Fruit fly (Drosophila melanogaster) whole organism, embryonic: Measurements from ENCODE around the gene CG3546.

ENCODE experiments used
- Adf1 ChIP-seq: fragments of 200-800 bp; sonication (Bioruptor generic); IDR thresholded peaks from 2 replicates; pipeline ENCODE4 v1.3.6; 2022; ENCODE audit warnings: missing biosample characterization, missing genetic modification characterization
- BtbVII ChIP-seq: fragments of 200-800 bp; sonication (Bioruptor generic); optimal IDR thresholded peaks from 3 replicates; lab custom pipeline; 2017; ENCODE audit warnings: missing biosample characterization, mild to moderate bottlenecking, missing genetic modification characterization
- CG15479 ChIP-seq: fragments of 200-800 bp; sonication (Bioruptor generic); optimal IDR thresholded peaks from 3 replicates; lab custom pipeline; 2019; ENCODE audit warnings: missing biosample characterization, mild to moderate bottlenecking, missing genetic modification characterization, moderate library complexity
- CG15601 ChIP-seq: fragments of 200-800 bp; sonication (Bioruptor generic); optimal IDR thresholded peaks from 3 replicates; lab custom pipeline; 2019; ENCODE audit warnings: missing biosample characterization, mild to moderate bottlenecking, missing genetic modification characterization, moderate library complexity
- CG16863 ChIP-seq: fragments of 200-800 bp; sonication (Bioruptor generic); optimal IDR thresholded peaks from 3 replicates; lab custom pipeline; 2016; ENCODE audit warnings: missing biosample characterization, missing genetic modification characterization
- CG17568 ChIP-seq: fragments of 200-800 bp; sonication (Bioruptor generic); optimal IDR thresholded peaks from 2 replicates; lab custom pipeline; 2018; ENCODE audit warnings: missing biosample characterization, mild to moderate bottlenecking, missing genetic modification characterization, moderate library complexity
- CG33557 ChIP-seq: fragments of 200-800 bp; sonication (Bioruptor generic); optimal IDR thresholded peaks from 2 replicates; lab custom pipeline; 2019; ENCODE audit warnings: missing biosample characterization, mild to moderate bottlenecking, missing genetic modification characterization, moderate library complexity
- CG42726 ChIP-seq: fragments of 200-800 bp; sonication (Bioruptor generic); IDR thresholded peaks from 2 replicates; pipeline ENCODE4 v1.3.6; 2022; ENCODE audit warnings: missing biosample characterization, missing genetic modification characterization; ENCODE audit not compliant: partially characterized antibody
- CG6683 ChIP-seq: fragments of 200-800 bp; sonication (Bioruptor generic); optimal IDR thresholded peaks from 2 replicates; lab custom pipeline; 2017; ENCODE audit warnings: missing biosample characterization, mild to moderate bottlenecking, missing genetic modification characterization, missing genetic modification reagents
- CG7357 ChIP-seq: fragments of 200-800 bp; sonication (Bioruptor generic); IDR thresholded peaks from 3 replicates; pipeline ENCODE4 v1.3.6; 2022; ENCODE audit warnings: missing biosample characterization, missing genetic modification characterization
- CG7556 ChIP-seq: fragments of 200-800 bp; sonication (Bioruptor generic); optimal IDR thresholded peaks from 2 replicates; lab custom pipeline; 2017; ENCODE audit warnings: missing biosample characterization, mild to moderate bottlenecking, missing genetic modification characterization
- Camta ChIP-seq: fragments of 200-800 bp; sonication (Bioruptor generic); optimal IDR thresholded peaks from 2 replicates; lab custom pipeline; 2016; ENCODE audit warnings: missing biosample characterization, missing genetic modification characterization
- Gug ChIP-seq: fragments of 200-800 bp; sonication (Bioruptor generic); IDR thresholded peaks from 4 replicates; pipeline ENCODE4 v1.3.6; 2022; ENCODE audit warnings: missing biosample characterization, missing genetic modification characterization
- H15 ChIP-seq: fragments of 200-800 bp; sonication (Bioruptor generic); IDR thresholded peaks from 3 replicates; pipeline ENCODE4 v1.3.6; 2022; ENCODE audit warnings: missing biosample characterization, missing genetic modification characterization
- H2.0 ChIP-seq: fragments of 200-800 bp; sonication (Bioruptor generic); IDR thresholded peaks from 2 replicates; pipeline ENCODE4 v1.3.6; 2022; ENCODE audit warnings: missing biosample characterization, missing genetic modification characterization
- HLHmδ ChIP-seq: fragments of 200-800 bp; sonication (Bioruptor generic); optimal IDR thresholded peaks from 2 replicates; lab custom pipeline; 2018; ENCODE audit warnings: missing biosample characterization, mild to moderate bottlenecking, missing genetic modification characterization, moderate library complexity
- HmgD ChIP-seq: fragments of 200-800 bp; sonication (Bioruptor generic); optimal IDR thresholded peaks from 3 replicates; lab custom pipeline; 2016; ENCODE audit warnings: missing biosample characterization, missing genetic modification characterization
- Hmr ChIP-seq: fragments of 200-800 bp; sonication (Bioruptor generic); optimal IDR thresholded peaks from 3 replicates; lab custom pipeline; 2017; ENCODE audit warnings: mild to moderate bottlenecking, missing biosample characterization, missing genetic modification reagents, missing genetic modification characterization
- Lim3 ChIP-seq: fragments of 200-800 bp; sonication (Bioruptor generic); IDR thresholded peaks from 2 replicates; pipeline ENCODE4 v1.3.6; 2022; ENCODE audit warnings: missing biosample characterization, missing genetic modification characterization
- MBD-R2 ChIP-seq: fragments of 200-800 bp; sonication (Bioruptor generic); IDR thresholded peaks from 2 replicates; pipeline ENCODE4 v1.3.6; 2022; ENCODE audit warnings: missing biosample characterization, missing genetic modification characterization
- Mad ChIP-seq: fragments of 200-800 bp; sonication (Bioruptor generic); optimal IDR thresholded peaks from 2 replicates; lab custom pipeline; 2016; ENCODE audit warnings: missing biosample characterization, missing genetic modification characterization
- Oli ChIP-seq: fragments of 200-800 bp; sonication (Bioruptor generic); optimal IDR thresholded peaks from 2 replicates; lab custom pipeline; 2018; ENCODE audit warnings: missing biosample characterization, mild to moderate bottlenecking, missing genetic modification characterization, moderate library complexity
- Spps ChIP-seq: fragments of 200-800 bp; sonication (Bioruptor generic); optimal IDR thresholded peaks from 2 replicates; lab custom pipeline; 2018; ENCODE audit warnings: missing biosample characterization, mild to moderate bottlenecking, missing genetic modification characterization
- Trl ChIP-seq, 3 experiments: fragments of >200 bp in 2 of 3; fragments of 200-800 bp in 1 of 3; sonication (Bioruptor generic) in 1 of 3; optimal IDR thresholded peaks; 2 replicates in 1 of 3; 3 replicates in 2 of 3; lab custom pipeline; 2016 to 2017; ENCODE audit warnings: missing biosample characterization in 1 of 3, missing genetic modification characterization in 1 of 3
- ap ChIP-seq: fragments of 200-800 bp; sonication (Bioruptor generic); IDR thresholded peaks from 2 replicates; pipeline ENCODE4 v1.3.6; 2022; ENCODE audit warnings: missing biosample characterization, missing genetic modification characterization
- br ChIP-seq: fragments of >200 bp; optimal IDR thresholded peaks from 2 replicates; lab custom pipeline; 2017
- bsh ChIP-seq, 2 experiments: fragments of 200-800 bp; sonication (Bioruptor generic); optimal IDR thresholded peaks; 2 replicates each; lab custom pipeline; 2017 to 2018; ENCODE audit warnings: mild to moderate bottlenecking in 2 of 2, missing biosample characterization in 2 of 2, missing genetic modification characterization in 2 of 2, moderate library complexity in 1 of 2
- chm ChIP-seq: fragments of 200-800 bp; sonication (Bioruptor generic); IDR thresholded peaks from 2 replicates; pipeline ENCODE4 v1.3.6; 2022; ENCODE audit warnings: missing biosample characterization, missing genetic modification characterization
- dpn ChIP-seq, 2 experiments: fragments of 200-800 bp; sonication (Bioruptor generic); optimal IDR thresholded peaks; 3 replicates each; lab custom pipeline; 2016; ENCODE audit warnings: missing biosample characterization in 2 of 2, missing genetic modification characterization in 2 of 2
- eyg ChIP-seq: fragments of 200-800 bp; sonication (Bioruptor generic); optimal IDR thresholded peaks from 3 replicates; lab custom pipeline; 2016; ENCODE audit warnings: missing biosample characterization, missing genetic modification characterization
- gfzf ChIP-seq: fragments of 200-800 bp; sonication (Bioruptor generic); optimal IDR thresholded peaks from 2 replicates; lab custom pipeline; 2016; ENCODE audit warnings: missing biosample characterization, mild to moderate bottlenecking, missing genetic modification characterization, moderate library complexity
- ind ChIP-seq: fragments of 200-800 bp; sonication (Bioruptor generic); optimal IDR thresholded peaks from 3 replicates; lab custom pipeline; 2016; ENCODE audit warnings: missing biosample characterization, missing genetic modification characterization
- ken ChIP-seq: fragments of 200-800 bp; sonication (Bioruptor generic); IDR thresholded peaks from 3 replicates; pipeline ENCODE4 v1.3.6; 2022; ENCODE audit warnings: missing biosample characterization, missing genetic modification characterization
- kni ChIP-seq: fragments of 200-800 bp; sonication (Bioruptor generic); optimal IDR thresholded peaks from 3 replicates; lab custom pipeline; 2017; ENCODE audit warnings: mild to moderate bottlenecking, missing biosample characterization, missing genetic modification reagents, missing genetic modification characterization
- lilli ChIP-seq: fragments of 200-800 bp; sonication (Bioruptor generic); optimal IDR thresholded peaks from 3 replicates; lab custom pipeline; 2016; ENCODE audit warnings: missing biosample characterization, missing genetic modification characterization
- mld ChIP-seq: fragments of 200-800 bp; sonication (Bioruptor generic); IDR thresholded peaks from 3 replicates; pipeline ENCODE4 v1.3.6; 2022; ENCODE audit warnings: missing biosample characterization, missing genetic modification characterization; ENCODE audit not compliant: partially characterized antibody
- nom ChIP-seq: fragments of 200-800 bp; sonication (Bioruptor generic); optimal IDR thresholded peaks from 2 replicates; lab custom pipeline; 2017; ENCODE audit warnings: missing biosample characterization, missing genetic modification characterization, mild to moderate bottlenecking, moderate library complexity, missing genetic modification reagents
- onecut ChIP-seq: fragments of 200-800 bp; sonication (Bioruptor generic); IDR thresholded peaks from 2 replicates; pipeline ENCODE4 v1.3.6; 2022; ENCODE audit warnings: missing biosample characterization, missing genetic modification characterization
- pb ChIP-seq: fragments of 200-800 bp; sonication (Bioruptor generic); optimal IDR thresholded peaks from 3 replicates; lab custom pipeline; 2016; ENCODE audit warnings: missing biosample characterization, missing genetic modification characterization
- pum ChIP-seq: fragments of 200-800 bp; sonication (Bioruptor generic); optimal IDR thresholded peaks from 2 replicates; lab custom pipeline; 2016; ENCODE audit warnings: missing biosample characterization, missing genetic modification characterization
- pzg ChIP-seq: fragments of 200-800 bp; sonication (Bioruptor generic); optimal IDR thresholded peaks from 3 replicates; lab custom pipeline; 2018; ENCODE audit warnings: missing biosample characterization, mild to moderate bottlenecking, missing genetic modification characterization, moderate library complexity
- ro ChIP-seq: fragments of 200-800 bp; sonication (Bioruptor generic); IDR thresholded peaks from 2 replicates; pipeline ENCODE4 v1.3.6; 2022; ENCODE audit warnings: missing biosample characterization, missing genetic modification characterization
- sim ChIP-seq: fragments of 200-800 bp; sonication (Bioruptor generic); IDR thresholded peaks from 2 replicates; pipeline ENCODE4 v1.3.6; 2022; ENCODE audit warnings: missing biosample characterization, missing genetic modification characterization
- sug ChIP-seq: fragments of 200-800 bp; optimal IDR thresholded peaks from 2 replicates; lab custom pipeline; 2019; ENCODE audit warnings: missing biosample characterization, mild to moderate bottlenecking, missing genetic modification characterization, moderate library complexity
- toy ChIP-seq: fragments of 200-800 bp; sonication (Bioruptor generic); IDR thresholded peaks from 2 replicates; pipeline ENCODE4 v1.3.6; 2022; ENCODE audit warnings: missing biosample characterization, missing genetic modification characterization
- ttk ChIP-seq: fragments of 200-800 bp; sonication (Bioruptor generic); IDR thresholded peaks from 2 replicates; pipeline ENCODE4 v2.1.2; 2022; ENCODE audit warnings: missing biosample characterization, missing genetic modification characterization
- unc-4 ChIP-seq: fragments of 200-800 bp; sonication (Bioruptor generic); IDR thresholded peaks from 2 replicates; pipeline ENCODE4 v1.3.6; 2022; ENCODE audit warnings: missing biosample characterization, missing genetic modification characterization; ENCODE audit not compliant: partially characterized antibody
- vfl ChIP-seq: fragments of 200-800 bp; sonication (Bioruptor generic); optimal IDR thresholded peaks from 2 replicates; lab custom pipeline; 2016; ENCODE audit warnings: missing biosample characterization, missing genetic modification characterization
- vvl ChIP-seq: fragments of 200-800 bp; sonication (Bioruptor generic); IDR thresholded peaks from 2 replicates; pipeline ENCODE4 v1.3.6; 2022; ENCODE audit warnings: missing biosample characterization, missing genetic modification characterization
- wek ChIP-seq: fragments of 200-800 bp; sonication (Bioruptor generic); optimal IDR thresholded peaks from 3 replicates; lab custom pipeline; 2018; ENCODE audit warnings: missing biosample characterization, mild to moderate bottlenecking, missing genetic modification characterization, moderate library complexity
- zfh1 ChIP-seq: fragments of 200-800 bp; sonication (Bioruptor generic); IDR thresholded peaks from 3 replicates; pipeline ENCODE4 v1.3.6; 2022; ENCODE audit warnings: missing biosample characterization, missing genetic modification characterization

The CG3546 gene

DNA sequence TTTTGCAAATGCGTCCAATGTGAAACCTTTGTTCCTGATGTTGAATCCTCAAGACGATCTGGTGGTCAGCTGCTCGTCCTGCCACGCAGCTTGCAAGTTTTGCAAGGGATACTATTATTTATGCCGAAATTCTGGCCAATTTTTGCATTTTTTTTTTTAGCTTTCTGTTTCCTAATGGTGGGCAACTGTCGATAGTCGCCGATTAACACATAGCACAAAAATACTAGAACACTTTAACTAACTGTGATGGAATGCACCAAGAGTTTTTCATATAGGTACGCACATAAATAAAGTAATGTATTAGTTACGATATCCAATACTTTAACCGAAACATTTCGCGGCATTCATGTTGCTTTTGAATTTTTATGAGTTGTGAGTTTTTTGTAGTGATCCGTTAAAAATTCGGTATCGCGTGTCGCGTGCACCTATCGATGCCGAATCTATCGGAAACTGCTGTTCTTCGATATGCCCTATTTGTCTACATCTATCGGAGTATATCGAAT is 17.4 kb upstream of the CG3546 start, which contains the start of the genes rb and CHOp24:
Gene rb, minus strand, starts transcription at position 197 of the 503 bp plus-strand sequence.
Gene CHOp24, plus strand, starts transcription at position 479 of the 503 bp plus-strand sequence.
- TF ChIP-seq sug (no peak), CG7556 (GFP tag; lab: Kevin White, UChicago) (no peak), CG15479 (no peak), CG17568 (GFP tag; lab: Kevin White, UChicago) (no peak), Spps (tag; lab: Kevin White, UChicago) (no peak), pzg (GFP tag; lab: Kevin White, UChicago) (peak; percentile 70), MBD-R2 (GFP tag; lab: Robert Waterston, UW) (peak; percentile 59), BtbVII (GFP tag; lab: Kevin White, UChicago) (no peak), Hmr (GFP tag; lab: Kevin White, UChicago) (no peak), kni (GFP tag; lab: Kevin White, UChicago) (no peak), bsh (GFP tag; optimal IDR thresholded peaks at IDR 0.05; lab: Kevin White, UChicago) (peak in 1 of 2 experiments; percentile 48), ap (GFP tag; lab: Robert Waterston, UW) (no peak), ken (GFP tag; lab: Robert Waterston, UW) (no peak), HmgD (GFP tag; lab: Kevin White, UChicago) (peak; percentile 21), ro (GFP tag; lab: Robert Waterston, UW) (no peak), zfh1 (no peak), nom (GFP tag; lab: Kevin White, UChicago) (peak; percentile 22), ind (GFP tag; lab: Kevin White, UChicago) (peak; percentile 17), lilli (GFP tag; lab: Kevin White, UChicago) (peak; percentile 52), vvl (GFP tag; lab: Robert Waterston, UW) (no peak), pum (peak; percentile 32), pb (GFP tag; lab: Kevin White, UChicago) (no peak), Oli (no peak), br (lab: Kevin White, UChicago) (no peak), CG6683 (GFP tag; lab: Kevin White, UChicago) (no peak), onecut (no peak), CG42726 (GFP tag; lab: Robert Waterston, UW) (peak; percentile 66), CG7357 (GFP tag; lab: Robert Waterston, UW) (no peak), CG33557 (GFP tag; lab: Kevin White, UChicago) (no peak), Lim3 (GFP tag; lab: Robert Waterston, UW) (no peak), Mad (no peak), Trl (optimal IDR thresholded peaks at IDR 0.05; lab: Kevin White, UChicago) (no peak), Trl (GFP tag; optimal IDR thresholded peaks at IDR 0.05; lab: Kevin White, UChicago) (peak; percentile 47), H15 (GFP tag; lab: Robert Waterston, UW) (no peak), CG15601 (tag; lab: Kevin White, UChicago) (no peak), vfl (GFP tag; lab: Kevin White, UChicago) (no peak), gfzf (GFP tag; lab: Kevin White, UChicago) (peak; percentile 50), Adf1 (GFP tag; lab: Robert Waterston, UW) (no peak), toy (GFP tag; lab: Robert Waterston, UW) (no peak), eyg (GFP tag; lab: Kevin White, UChicago) (no peak), ttk (GFP tag; lab: Robert Waterston, UW) (no peak), Camta (GFP tag; lab: Kevin White, UChicago) (peak; percentile 10), Gug (GFP tag; lab: Robert Waterston, UW) (no peak), H2.0 (GFP tag; lab: Robert Waterston, UW) (no peak), HLHmδ (GFP tag; lab: Kevin White, UChicago) (no peak), chm (GFP tag; lab: Robert Waterston, UW) (no peak), wek (GFP tag; lab: Kevin White, UChicago) (no peak), dpn (GFP tag; optimal IDR thresholded peaks at IDR 0.05; lab: Kevin White, UChicago) (peak; percentile 45 to 48), mld (GFP tag; lab: Robert Waterston, UW) (peak; percentile 88), sim (GFP tag; lab: Robert Waterston, UW) (no peak), unc-4 (GFP tag; lab: Robert Waterston, UW) (peak; percentile 94), CG16863 (GFP tag; lab: Kevin White, UChicago) (no peak)
